Fruit fly (Drosophila melanogaster): ENCODE results near the gene mRpL46.

DNA sequence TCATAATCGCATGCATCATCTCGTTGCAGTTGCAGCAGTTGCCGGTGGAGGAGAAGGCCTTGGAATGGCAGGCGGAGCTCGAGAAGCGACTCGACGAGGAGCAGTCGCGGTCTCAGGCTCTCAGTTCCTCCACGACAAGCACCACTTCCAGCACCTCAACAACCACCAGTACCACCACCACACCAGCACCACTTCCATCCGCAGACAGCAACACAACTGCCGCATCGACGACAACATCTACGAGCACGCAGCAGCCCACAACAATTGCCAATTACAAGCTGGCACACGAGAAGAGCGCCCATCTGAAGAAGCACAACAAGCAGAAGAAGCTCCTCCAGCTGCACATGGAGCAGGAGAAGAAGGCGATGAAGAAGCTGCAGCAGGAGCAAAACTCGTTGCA, 45.1 kb downstream of the mRpL46 start:
- TF ChIP-seq EcR (GFP tag; optimal IDR thresholded peaks at IDR 0.05) (no peak), pan (optimal IDR thresholded peaks at IDR 0.05) (no peak), usp (GFP tag; optimal IDR thresholded peaks at IDR 0.05) (no peak), CG8478 (optimal IDR thresholded peaks at IDR 0.05) (no peak)

Data from whole organism.